Fruit fly (Drosophila melanogaster): ENCODE results near the gene CG10097.
A peak's percentile ranks its signal among the peaks of the same experiment; 100 is the strongest.

Gene CG10097

dm6 chr3R:12402935-12403334, 7.2 kb upstream of the CG10097 start (continued):
- peak; percentile 93 for TF ChIP-seq Usf (GFP tag; optimal IDR thresholded peaks at IDR 0.05)
- TF ChIP-seq CG6854 (GFP tag; optimal IDR thresholded peaks at IDR 0.05), result peak; percentile 98
- TF ChIP-seq CG17829 (tag; optimal IDR thresholded peaks at IDR 0.05), result peak; percentile 99
- TF ChIP-seq CG13287 (GFP tag; IDR thresholded peaks at IDR 0.05; ENCODE audit: partially characterized antibody), result peak; percentile 71; the same call in 1 of the 2 replicates
- peak; percentile 94 for TF ChIP-seq CG18764 (GFP tag; optimal IDR thresholded peaks at IDR 0.05)
- TF ChIP-seq CG1602 (GFP tag; optimal IDR thresholded peaks at IDR 0.05), result peak; percentile 96
- peak; percentile 76 for TF ChIP-seq ssp (GFP tag; IDR thresholded peaks at IDR 0.05)
- TF ChIP-seq CG17802 (tag; optimal IDR thresholded peaks at IDR 0.05), result peak; percentile 89
- TF ChIP-seq HmgD (GFP tag; optimal IDR thresholded peaks at IDR 0.05), result peak; percentile 93
- TF ChIP-seq maf-S (GFP tag; optimal IDR thresholded peaks at IDR 0.05), result peak; percentile 94
- peak; percentile 98 for TF ChIP-seq ind (GFP tag; optimal IDR thresholded peaks at IDR 0.05)
- TF ChIP-seq Dip2 (GFP tag; IDR thresholded peaks at IDR 0.05), result peak; percentile 56; the same call in 1 of the 2 replicates
- peak; percentile 97 for TF ChIP-seq emc (GFP tag; optimal IDR thresholded peaks at IDR 0.05)
- no peak for TF ChIP-seq CG8478 (optimal IDR thresholded peaks at IDR 0.05)
- peak; percentile 86 for TF ChIP-seq Bdp1 (GFP tag; optimal IDR thresholded peaks at IDR 0.05)
- TF ChIP-seq MTF-1 (GFP tag; optimal IDR thresholded peaks at IDR 0.05; ENCODE audit: borderline replicate concordance), result peak; percentile 99
- TF ChIP-seq CG15696 (tag; optimal IDR thresholded peaks at IDR 0.05), result peak; percentile 100
- TF ChIP-seq CG17328 (GFP tag; IDR thresholded peaks at IDR 0.05), result peak; percentile 98
- peak; percentile 93 for TF ChIP-seq CG32767 (GFP tag; IDR thresholded peaks at IDR 0.05)
- peak; percentile 98 for TF ChIP-seq Asciz (GFP tag; optimal IDR thresholded peaks at IDR 0.05)
- TF ChIP-seq scrt (GFP tag; optimal IDR thresholded peaks at IDR 0.05), result peak; percentile 99
- TF ChIP-seq ci (GFP tag; IDR thresholded peaks at IDR 0.05), result peak; percentile 99
- peak; percentile 95 for TF ChIP-seq CG10366 (GFP tag; IDR thresholded peaks at IDR 0.05)
- TF ChIP-seq Ptx1 (GFP tag; IDR thresholded peaks at IDR 0.05), result peak; percentile 94
- TF ChIP-seq CG14667 (GFP tag; IDR thresholded peaks at IDR 0.05), result peak; percentile 84
- TF ChIP-seq crol (GFP tag; IDR thresholded peaks at IDR 0.05), result peak; percentile 47; the same call in 1 of the 2 replicates
- TF ChIP-seq Aef1 (GFP tag; IDR thresholded peaks at IDR 0.05), result peak; percentile 95
- TF ChIP-seq Adf1 (GFP tag; IDR thresholded peaks at IDR 0.05), result peak; percentile 77
- peak; percentile 85 for TF ChIP-seq ash1 (GFP tag; optimal IDR thresholded peaks at IDR 0.05)
- TF ChIP-seq CG30431 (GFP tag; optimal IDR thresholded peaks at IDR 0.05), result peak; percentile 94
- TF ChIP-seq Spps (tag; optimal IDR thresholded peaks at IDR 0.05), result peak; percentile 98
- no peak for TF ChIP-seq nerfin-2 (GFP tag; IDR thresholded peaks at IDR 0.05; ENCODE audit: partially characterized antibody)
- peak; percentile 91 for TF ChIP-seq CG5180 (GFP tag; optimal IDR thresholded peaks at IDR 0.05)
- TF ChIP-seq rib (GFP tag; IDR thresholded peaks at IDR 0.05), result peak; percentile 86
- peak; percentile 100 for TF ChIP-seq CG34376 (GFP tag; optimal IDR thresholded peaks at IDR 0.05)
- no peak for TF ChIP-seq fru (optimal IDR thresholded peaks at IDR 0.05)
- peak; percentile 46 for TF ChIP-seq BEAF-32 (GFP tag; optimal IDR thresholded peaks at IDR 0.05)
- peak; percentile 96 for TF ChIP-seq CG8290 (GFP tag; optimal IDR thresholded peaks at IDR 0.05)
- peak; percentile 95 to 97 for TF ChIP-seq CG8290 (tag; optimal IDR thresholded peaks at IDR 0.05)
- TF ChIP-seq sug (tag; optimal IDR thresholded peaks at IDR 0.05), result peak; percentile 97
- peak; percentile 80; the same call in 1 of the 2 replicates for TF ChIP-seq CG9215 (GFP tag; IDR thresholded peaks at IDR 0.05)
- no peak for TF ChIP-seq br (optimal IDR thresholded peaks at IDR 0.05)
- peak; percentile 94 for TF ChIP-seq CG2199 (GFP tag; IDR thresholded peaks at IDR 0.05)
- TF ChIP-seq hkb (optimal IDR thresholded peaks at IDR 0.05), result no peak
- peak; percentile 99 for TF ChIP-seq hkb (GFP tag; IDR thresholded peaks at IDR 0.05)
- peak; percentile 72; the same call in 1 of the 2 replicates for TF ChIP-seq GATAe (GFP tag; conservative IDR thresholded peaks at IDR 0.05)
- peak; percentile 86 for TF ChIP-seq Neu2 (GFP tag; optimal IDR thresholded peaks at IDR 0.05; ENCODE audit: borderline replicate concordance)
- peak; percentile 99 for TF ChIP-seq kni (GFP tag; optimal IDR thresholded peaks at IDR 0.05)
- TF ChIP-seq CG1792 (GFP tag; optimal IDR thresholded peaks at IDR 0.05), result peak; percentile 97
- TF ChIP-seq CG17186 (GFP tag; optimal IDR thresholded peaks at IDR 0.05), result peak; percentile 97
- TF ChIP-seq CG17385 (GFP tag; optimal IDR thresholded peaks at IDR 0.05), result peak; percentile 96
- peak; percentile 98 for TF ChIP-seq CG12104 (GFP tag; optimal IDR thresholded peaks at IDR 0.05)
- peak; percentile 99 for TF ChIP-seq vvl (GFP tag; IDR thresholded peaks at IDR 0.05)
